Fruit fly (Drosophila melanogaster) whole organism, wandering third instar larva: ENCODE results near the gene insv.

Experiments
- Abd-B ChIP-seq: fragments of >200 bp; optimal IDR thresholded peaks from 2 replicates; lab custom pipeline; 2017; ENCODE audit warnings: missing biosample characterization, missing genetic modification characterization
- CG32264 ChIP-seq: fragments of 200-800 bp; sonication (Bioruptor generic); optimal IDR thresholded peaks from 2 replicates; lab custom pipeline; 2016; ENCODE audit warnings: missing biosample characterization, missing genetic modification characterization
- CG9705 ChIP-seq: fragments of 200-800 bp; sonication (Bioruptor generic); optimal IDR thresholded peaks from 2 replicates; lab custom pipeline; 2018; ENCODE audit warnings: missing biosample characterization, mild to moderate bottlenecking, missing genetic modification characterization
- Dfd ChIP-seq: fragments of >200 bp; optimal IDR thresholded peaks from 2 replicates; lab custom pipeline; 2017; ENCODE audit warnings: missing biosample characterization, missing genetic modification characterization
- GATAd ChIP-seq: sonication (Bioruptor generic); optimal IDR thresholded peaks from 2 replicates; lab custom pipeline; 2016; ENCODE audit warnings: missing biosample characterization, missing genetic modification characterization
- HLH106 ChIP-seq: fragments of 200-800 bp; optimal IDR thresholded peaks from 3 replicates; lab custom pipeline; 2019; ENCODE audit warnings: missing biosample characterization, mild to moderate bottlenecking, missing genetic modification characterization, moderate library complexity
- Hnf4 ChIP-seq: fragments of 200-800 bp; sonication (Bioruptor generic); optimal IDR thresholded peaks from 2 replicates; lab custom pipeline; 2016; ENCODE audit warnings: missing biosample characterization, mild to moderate bottlenecking, missing genetic modification characterization
- Hr78 ChIP-seq: fragments of >200 bp; optimal IDR thresholded peaks from 2 replicates; lab custom pipeline; 2017; ENCODE audit warnings: missing biosample characterization, missing genetic modification characterization
- Hr83 ChIP-seq: fragments of 200-300 bp; sonication (Bioruptor generic); optimal IDR thresholded peaks from 2 replicates; lab custom pipeline; 2016; ENCODE audit warnings: missing biosample characterization, mild to moderate bottlenecking, missing genetic modification characterization, moderate library complexity; ENCODE audit not compliant: poor library complexity, severe bottlenecking
- Jra ChIP-seq: sonication (Bioruptor generic); optimal IDR thresholded peaks from 2 replicates; lab custom pipeline; 2016; ENCODE audit warnings: missing biosample characterization, missing genetic modification characterization
- Mio ChIP-seq: sonication (Bioruptor generic); optimal IDR thresholded peaks from 2 replicates; lab custom pipeline; 2016; ENCODE audit warnings: missing biosample characterization, missing genetic modification characterization
- Myc ChIP-seq: fragments of >200 bp; optimal IDR thresholded peaks from 2 replicates; lab custom pipeline; 2017
- N ChIP-seq: fragments of >200 bp; optimal IDR thresholded peaks from 2 replicates; lab custom pipeline; 2018; ENCODE audit warnings: missing biosample characterization, missing external identifiers, missing genetic modification characterization
- Rel ChIP-seq, 2 experiments: fragments of 200-800 bp; sonication (Bioruptor generic) in 1 of 2; optimal IDR thresholded peaks; 2 replicates in 1 of 2; 3 replicates in 1 of 2; lab custom pipeline; 2016 to 2019; ENCODE audit warnings: mild to moderate bottlenecking in 2 of 2, missing biosample characterization in 2 of 2, missing genetic modification characterization in 2 of 2, moderate library complexity in 1 of 2
- Sp1 ChIP-seq: fragments of 200-800 bp; sonication (Bioruptor generic); optimal IDR thresholded peaks from 3 replicates; lab custom pipeline; 2019; ENCODE audit warnings: missing biosample characterization, mild to moderate bottlenecking, missing genetic modification characterization, moderate library complexity
- Vsx2 ChIP-seq: fragments of 200-300, 225-300 bp; sonication (Bioruptor generic); optimal IDR thresholded peaks from 2 replicates; lab custom pipeline; 2018; ENCODE audit warnings: missing biosample characterization, missing genetic modification characterization; ENCODE audit not compliant: partially characterized antibody
- br ChIP-seq: fragments of 200-800 bp; sonication (Bioruptor generic); optimal IDR thresholded peaks from 2 replicates; lab custom pipeline; 2016; ENCODE audit warnings: missing biosample characterization, missing genetic modification characterization
- brk ChIP-seq: fragments of 200-800 bp; sonication (Bioruptor generic); optimal IDR thresholded peaks from 2 replicates; lab custom pipeline; 2016; ENCODE audit warnings: missing biosample characterization, mild to moderate bottlenecking, missing genetic modification characterization
- dmrt93B ChIP-seq: fragments of 200-800 bp; sonication (Bioruptor generic); optimal IDR thresholded peaks from 2 replicates; lab custom pipeline; 2018; ENCODE audit warnings: missing biosample characterization, mild to moderate bottlenecking, missing genetic modification characterization
- dsf ChIP-seq: sonication (Bioruptor generic); optimal IDR thresholded peaks from 2 replicates; lab custom pipeline; 2016; ENCODE audit warnings: missing biosample characterization, missing genetic modification characterization, borderline replicate concordance
- ey ChIP-seq: fragments of 200-800 bp; sonication (Bioruptor generic); optimal IDR thresholded peaks from 2 replicates; lab custom pipeline; 2016; ENCODE audit warnings: missing biosample characterization, missing genetic modification characterization
- foxo ChIP-seq, 2 experiments: fragments of 200-800 bp; sonication (Bioruptor generic); optimal IDR thresholded peaks; 2 replicates in 1 of 2; 3 replicates in 1 of 2; lab custom pipeline; 2016 to 2017; ENCODE audit warnings: missing biosample characterization in 2 of 2, missing genetic modification characterization in 2 of 2
- fru ChIP-seq: fragments of 200-800 bp; sonication (Bioruptor generic); optimal IDR thresholded peaks from 3 replicates; lab custom pipeline; 2016; ENCODE audit warnings: missing biosample characterization, mild to moderate bottlenecking, missing genetic modification characterization
- jim ChIP-seq: fragments of 175-275, 200-325 bp; sonication (Bioruptor generic); optimal IDR thresholded peaks from 2 replicates; lab custom pipeline; 2016; ENCODE audit warnings: missing biosample characterization, mild to moderate bottlenecking, missing genetic modification characterization
- lola ChIP-seq: fragments of >200 bp; optimal IDR thresholded peaks from 2 replicates; lab custom pipeline; 2017; ENCODE audit warnings: missing biosample characterization, missing genetic modification characterization
- pan ChIP-seq: fragments of >200 bp; optimal IDR thresholded peaks from 2 replicates; lab custom pipeline; 2017
- psq ChIP-seq: fragments of 200-800 bp; sonication (Bioruptor generic); optimal IDR thresholded peaks from 3 replicates; lab custom pipeline; 2017; ENCODE audit warnings: missing biosample characterization, mild to moderate bottlenecking, missing genetic modification characterization, moderate library complexity
- rgr ChIP-seq: fragments of 200-800 bp; sonication (Bioruptor generic); optimal IDR thresholded peaks from 3 replicates; lab custom pipeline; 2016; ENCODE audit warnings: missing biosample characterization, mild to moderate bottlenecking, missing genetic modification characterization
- sv ChIP-seq: fragments of 200-800 bp; sonication (Bioruptor generic); optimal IDR thresholded peaks from 3 replicates; lab custom pipeline; 2016; ENCODE audit warnings: missing biosample characterization, missing genetic modification characterization
- tai ChIP-seq: sonication (Bioruptor generic); optimal IDR thresholded peaks from 2 replicates; lab custom pipeline; 2016; ENCODE audit warnings: missing biosample characterization, missing genetic modification characterization
- woc ChIP-seq: sonication (Bioruptor generic); optimal IDR thresholded peaks from 2 replicates; lab custom pipeline; 2016; ENCODE audit warnings: missing biosample characterization, mild to moderate bottlenecking, missing genetic modification characterization

Gene insv

dm6 chr2L:2584461-2585056 lies 7.8 kb upstream of the insv start:
- no peak for TF ChIP-seq jim
- TF ChIP-seq foxo (GFP tag; optimal IDR thresholded peaks at IDR 0.05; lab: Kevin White, UChicago) = peak in 1 of 2 experiments; percentile 28
- TF ChIP-seq HLH106 = peak; percentile 1
- peak; percentile 40 for TF ChIP-seq rgr
- no peak for TF ChIP-seq Hr83

- no peak for TF ChIP-seq Rel (GFP tag; optimal IDR thresholded peaks at IDR 0.05; lab: Kevin White, UChicago)
- peak; percentile 50 for TF ChIP-seq Rel (tag; optimal IDR thresholded peaks at IDR 0.05; lab: Kevin White, UChicago)
- TF ChIP-seq HLH106 = peak; percentile 25
- TF ChIP-seq Hnf4 = no peak
- no peak for TF ChIP-seq woc (GFP tag; lab: Kevin White, UChicago)
- TF ChIP-seq Sp1 (GFP tag; lab: Kevin White, UChicago) = no peak
- no peak for TF ChIP-seq Hr83
- no peak for TF ChIP-seq Vsx2 (GFP tag; lab: Kevin White, UChicago)
- TF ChIP-seq br (GFP tag; lab: Kevin White, UChicago) = no peak
Measured at dm6 chr2L:2579669-2580351, 3.0 kb upstream of the insv start, which contains the start of the genes ND-B17.2 and Arpc5. ND-B17.2 (minus strand) TSS chr2L:2580172. Arpc5 (plus strand) TSS chr2L:2580292.

- no peak for TF ChIP-seq Mio (GFP tag; lab: Kevin White, UChicago)
- TF ChIP-seq fru = no peak
- TF ChIP-seq jim = no peak
- no peak for TF ChIP-seq GATAd (GFP tag; lab: Kevin White, UChicago)
- no peak for TF ChIP-seq dsf (GFP tag; lab: Kevin White, UChicago)
- no peak for TF ChIP-seq CG32264 (GFP tag; lab: Kevin White, UChicago)
- no peak for TF ChIP-seq pan (lab: Kevin White, UChicago)
- TF ChIP-seq CG9705 (GFP tag; lab: Kevin White, UChicago) = no peak
- no peak for TF ChIP-seq br (GFP tag; lab: Kevin White, UChicago)
- no peak for TF ChIP-seq psq (GFP tag; lab: Kevin White, UChicago)
- no peak for TF ChIP-seq Hnf4
- TF ChIP-seq sv (GFP tag; lab: Kevin White, UChicago) = no peak
- no peak for TF ChIP-seq lola (GFP tag; lab: Kevin White, UChicago)
Measured at dm6 chr2L:2577361-2577737, 552 bp upstream of the insv start, which contains the start of gene Elba2. Elba2 (plus strand) TSS chr2L:2577687.

dm6 chr2L:2574717-2575273 lies 2.0 kb downstream of the insv start, which contains the start of the genes Rad1 and Sws1:
Rad1 (minus strand) TSS chr2L:2575052.
Sws1 (minus strand) TSS chr2L:2575052.
- TF ChIP-seq Rel (GFP tag; optimal IDR thresholded peaks at IDR 0.05; lab: Kevin White, UChicago) = no peak
- peak; percentile 16 for TF ChIP-seq Rel (tag; optimal IDR thresholded peaks at IDR 0.05; lab: Kevin White, UChicago)
- TF ChIP-seq GATAd (GFP tag; lab: Kevin White, UChicago) = no peak

dm6 chr2L:2572937-2573336 lies 3.9 kb downstream of the insv start, which contains the start of gene Cyp309a2:
Cyp309a2 (minus strand) TSS chr2L:2573037.
- TF ChIP-seq Mio (GFP tag; lab: Kevin White, UChicago) = no peak
- TF ChIP-seq ey = no peak
- TF ChIP-seq pan (lab: Kevin White, UChicago) = no peak
- TF ChIP-seq Jra (GFP tag; lab: Kevin White, UChicago) = no peak
- no peak for TF ChIP-seq Hr83
- TF ChIP-seq brk (GFP tag; lab: Kevin White, UChicago) = no peak
- TF ChIP-seq Rel (GFP tag; optimal IDR thresholded peaks at IDR 0.05; lab: Kevin White, UChicago) = no peak
- TF ChIP-seq Rel (tag; optimal IDR thresholded peaks at IDR 0.05; lab: Kevin White, UChicago) = no peak
- TF ChIP-seq Myc (lab: Kevin White, UChicago) = no peak
- TF ChIP-seq HLH106 = no peak
- no peak for TF ChIP-seq br (GFP tag; lab: Kevin White, UChicago)
- TF ChIP-seq N (GFP tag; lab: Kevin White, UChicago) = no peak
- TF ChIP-seq Dfd = no peak
- TF ChIP-seq CG32264 (GFP tag; lab: Kevin White, UChicago) = no peak
- no peak for TF ChIP-seq Abd-B (GFP tag; lab: Kevin White, UChicago)
- no peak for TF ChIP-seq Hnf4
- no peak for TF ChIP-seq Hr78 (GFP tag; lab: Kevin White, UChicago)
- no peak for TF ChIP-seq woc (GFP tag; lab: Kevin White, UChicago)
- TF ChIP-seq tai (GFP tag; lab: Kevin White, UChicago) = no peak
- no peak for TF ChIP-seq dmrt93B (GFP tag; lab: Kevin White, UChicago)
